Worm (Caenorhabditis elegans) whole organism, L3 larva: Measurements from ENCODE around the gene glna-2.
A peak's percentile ranks its signal among the peaks of the same experiment; 100 is the strongest.

ENCODE experiments used
- R02D3.7 ChIP-seq: fragments of 150-350 bp; optimal IDR thresholded peaks from 2 replicates; lab custom pipeline; 2014; ENCODE audit warnings: missing biosample characterization, missing genetic modification characterization
- ama-1 ChIP-seq: fragments of 150-350 bp; optimal IDR thresholded peaks from 2 replicates; lab custom pipeline; 2018
- ceh-82 ChIP-seq: fragments of 150-350 bp; optimal IDR thresholded peaks from 2 replicates; lab custom pipeline; 2014; ENCODE audit warnings: missing biosample characterization, missing genetic modification characterization
- ceh-9 ChIP-seq: sonication (generic microtip); optimal IDR thresholded peaks from 2 replicates; lab custom pipeline; 2018; ENCODE audit warnings: missing biosample characterization, missing genetic modification characterization
- egl-5 ChIP-seq: fragments of 150-350 bp; optimal IDR thresholded peaks from 2 replicates; lab custom pipeline; 2017; ENCODE audit warnings: missing biosample characterization, missing genetic modification reagents, missing genetic modification characterization, inconsistent platforms
- elt-3 ChIP-seq, 3 experiments: fragments of 150-350 bp in 1 of 3; sonication (generic microtip) in 2 of 3; optimal IDR thresholded peaks; 2 replicates in 2 of 3; 4 replicates in 1 of 3; lab custom pipeline; 2014 to 2017; ENCODE audit warnings: missing biosample characterization in 3 of 3, missing genetic modification characterization in 3 of 3
- eor-1 ChIP-seq, 2 experiments: fragments of 150-350 bp; optimal IDR thresholded peaks; 2 replicates each; lab custom pipeline; 2014 to 2018; ENCODE audit warnings: missing biosample characterization in 2 of 2, missing genetic modification characterization in 2 of 2
- fos-1 ChIP-seq: fragments of 150-350 bp; optimal IDR thresholded peaks from 2 replicates; lab custom pipeline; 2014; ENCODE audit warnings: missing biosample characterization, missing genetic modification characterization
- jun-1 ChIP-seq: fragments of 150-350 bp; optimal IDR thresholded peaks from 2 replicates; lab custom pipeline; 2014; ENCODE audit warnings: missing biosample characterization, missing genetic modification reagents, missing genetic modification characterization
- lin-15B ChIP-seq: fragments of 150-350 bp; optimal IDR thresholded peaks from 2 replicates; lab custom pipeline; 2014; ENCODE audit warnings: missing biosample characterization, missing genetic modification characterization
- lin-39 ChIP-seq: fragments of 150-350 bp; optimal IDR thresholded peaks from 2 replicates; lab custom pipeline; 2018; ENCODE audit warnings: missing biosample characterization, missing genetic modification reagents, missing genetic modification characterization
- nhr-11 ChIP-seq: fragments of 150-350 bp; optimal IDR thresholded peaks from 2 replicates; lab custom pipeline; 2014; ENCODE audit warnings: missing biosample characterization, missing genetic modification characterization
- nhr-237 ChIP-seq: fragments of 150-350 bp; optimal IDR thresholded peaks from 2 replicates; lab custom pipeline; 2014; ENCODE audit warnings: missing biosample characterization, missing genetic modification characterization
- nhr-28 ChIP-seq: fragments of 150-350 bp; optimal IDR thresholded peaks from 2 replicates; lab custom pipeline; 2014; ENCODE audit warnings: missing biosample characterization, missing genetic modification characterization
- nhr-76 ChIP-seq: fragments of 150-350 bp; sonication (generic microtip); optimal IDR thresholded peaks from 5 replicates; lab custom pipeline; 2014; ENCODE audit warnings: missing biosample characterization, missing genetic modification characterization
- pha-4 ChIP-seq: fragments of 150-350 bp; optimal IDR thresholded peaks from 2 replicates; lab custom pipeline; 2014; ENCODE audit warnings: missing biosample characterization, missing genetic modification reagents, missing genetic modification characterization
- tbx-2 ChIP-seq: sonication (generic microtip); optimal IDR thresholded peaks from 2 replicates; lab custom pipeline; 2016; ENCODE audit warnings: mild to moderate bottlenecking, missing genetic modification characterization, missing compliant biosample characterization
- unc-39 ChIP-seq: sonication (generic microtip); optimal IDR thresholded peaks from 4 replicates; lab custom pipeline; 2017; ENCODE audit warnings: missing biosample characterization, missing genetic modification characterization
- unc-62 ChIP-seq: fragments of 150-350 bp; sonication (generic microtip); optimal IDR thresholded peaks from 4 replicates; lab custom pipeline; 2014; ENCODE audit warnings: missing biosample characterization, missing genetic modification reagents, missing genetic modification characterization
- zag-1 ChIP-seq: fragments of 150-350 bp; optimal IDR thresholded peaks from 2 replicates; lab custom pipeline; 2014; ENCODE audit warnings: missing biosample characterization, missing genetic modification characterization

Gene glna-2

ce11 chrII:8057911-8058310 is 49.5 kb downstream of the glna-2 start:
- TF ChIP-seq elt-3 (tag; optimal IDR thresholded peaks at IDR 0.05; lab: Kevin White, UChicago), result no peak

ce11 chrII:8058769-8059168 is 50.3 kb downstream of the glna-2 start, which contains the start of gene T05H10.8:
T05H10.8 (plus strand) TSS chrII:8059069.
- no peak for TF ChIP-seq ama-1
- no peak for TF ChIP-seq unc-39 (tag; lab: Kevin White, UChicago)
- no peak for TF ChIP-seq eor-1 (tag; optimal IDR thresholded peaks at IDR 0.05; lab: Kevin White, UChicago)
- TF ChIP-seq lin-39 (tag; lab: Kevin White, UChicago), result no peak
- TF ChIP-seq nhr-237, result no peak
- no peak for TF ChIP-seq jun-1 (tag; lab: Kevin White, UChicago)
- TF ChIP-seq lin-15B, result no peak
- no peak for TF ChIP-seq unc-62 (GFP tag; lab: Kevin White, UChicago)
- TF ChIP-seq zag-1 (tag; lab: Kevin White, UChicago), result no peak
- no peak for TF ChIP-seq tbx-2 (tag; lab: Kevin White, UChicago)
- no peak for TF ChIP-seq ceh-9
- TF ChIP-seq pha-4 (tag; lab: Kevin White, UChicago), result no peak
- no peak for TF ChIP-seq R02D3.7 (tag; lab: Kevin White, UChicago)
- no peak for TF ChIP-seq egl-5
- no peak for TF ChIP-seq ceh-82 (tag; lab: Kevin White, UChicago)

DNA sequence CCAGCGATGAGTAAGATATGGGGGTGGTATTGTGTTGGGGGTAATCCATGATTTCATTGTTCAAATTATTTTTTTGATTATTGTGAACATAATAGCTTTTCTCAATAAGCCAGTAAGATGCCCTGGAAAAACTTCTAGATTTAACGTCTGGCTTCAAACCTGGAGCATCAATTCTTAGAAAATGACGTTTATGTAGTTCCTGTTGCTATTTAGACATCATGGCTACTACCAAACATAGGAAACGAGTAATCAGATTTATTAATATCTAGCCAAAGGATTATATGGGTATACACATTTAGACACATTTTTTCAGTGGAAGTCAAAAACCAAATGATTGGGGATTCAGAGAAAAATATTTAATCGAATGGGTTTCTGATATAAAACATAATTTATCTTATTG is 51.1 kb downstream of the glna-2 start:
- TF ChIP-seq fos-1 (tag; lab: Kevin White, UChicago), result no peak
- peak; percentile 81 for TF ChIP-seq nhr-11 (tag; lab: Kevin White, UChicago)
- TF ChIP-seq pha-4 (tag; lab: Kevin White, UChicago), result no peak
- no peak for TF ChIP-seq nhr-76 (tag; lab: Kevin White, UChicago)
- TF ChIP-seq eor-1 (tag; optimal IDR thresholded peaks at IDR 0.05; lab: Kevin White, UChicago), result no peak
- TF ChIP-seq nhr-28 (tag; lab: Kevin White, UChicago), result no peak
